Fruit fly (Drosophila melanogaster) S2 (cell line): ENCODE results near the gene Npc2f.

Source experiments
- CG8478 ChIP-seq: fragments of >200 bp; optimal IDR thresholded peaks from 2 replicates; lab custom pipeline; 2018
- CTCF ChIP-seq, 2 experiments: fragments of >200 bp; optimal IDR thresholded peaks; 2 replicates each; lab custom pipeline; 2018

DNA sequence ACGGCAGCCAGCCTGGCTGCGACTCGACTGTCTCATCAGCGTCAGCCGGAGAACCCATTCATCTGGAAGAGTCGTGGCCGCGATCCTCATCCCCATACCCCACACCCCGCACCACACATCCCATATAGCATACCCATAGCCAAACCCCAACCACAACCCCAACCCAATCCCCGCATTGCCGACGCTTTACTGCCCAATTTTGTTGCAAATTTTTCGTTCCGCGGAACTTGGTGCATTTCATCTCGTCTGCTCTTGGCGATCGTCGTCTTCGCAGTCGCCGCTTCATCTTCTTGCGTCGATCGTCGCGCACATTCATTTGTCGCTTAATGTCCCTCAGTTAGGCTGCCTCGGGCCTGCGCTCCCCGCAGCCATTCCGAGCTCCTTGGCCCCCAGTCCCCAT, 5.7 kb downstream of the Npc2f start:
- TF ChIP-seq CG8478 (lab: Kevin White, UChicago) (no peak), CTCF (optimal IDR thresholded peaks at IDR 0.05; lab: Kevin White, UChicago) (no peak)
